Fruit fly (Drosophila melanogaster): Measurements from ENCODE around the gene erm.

DNA sequence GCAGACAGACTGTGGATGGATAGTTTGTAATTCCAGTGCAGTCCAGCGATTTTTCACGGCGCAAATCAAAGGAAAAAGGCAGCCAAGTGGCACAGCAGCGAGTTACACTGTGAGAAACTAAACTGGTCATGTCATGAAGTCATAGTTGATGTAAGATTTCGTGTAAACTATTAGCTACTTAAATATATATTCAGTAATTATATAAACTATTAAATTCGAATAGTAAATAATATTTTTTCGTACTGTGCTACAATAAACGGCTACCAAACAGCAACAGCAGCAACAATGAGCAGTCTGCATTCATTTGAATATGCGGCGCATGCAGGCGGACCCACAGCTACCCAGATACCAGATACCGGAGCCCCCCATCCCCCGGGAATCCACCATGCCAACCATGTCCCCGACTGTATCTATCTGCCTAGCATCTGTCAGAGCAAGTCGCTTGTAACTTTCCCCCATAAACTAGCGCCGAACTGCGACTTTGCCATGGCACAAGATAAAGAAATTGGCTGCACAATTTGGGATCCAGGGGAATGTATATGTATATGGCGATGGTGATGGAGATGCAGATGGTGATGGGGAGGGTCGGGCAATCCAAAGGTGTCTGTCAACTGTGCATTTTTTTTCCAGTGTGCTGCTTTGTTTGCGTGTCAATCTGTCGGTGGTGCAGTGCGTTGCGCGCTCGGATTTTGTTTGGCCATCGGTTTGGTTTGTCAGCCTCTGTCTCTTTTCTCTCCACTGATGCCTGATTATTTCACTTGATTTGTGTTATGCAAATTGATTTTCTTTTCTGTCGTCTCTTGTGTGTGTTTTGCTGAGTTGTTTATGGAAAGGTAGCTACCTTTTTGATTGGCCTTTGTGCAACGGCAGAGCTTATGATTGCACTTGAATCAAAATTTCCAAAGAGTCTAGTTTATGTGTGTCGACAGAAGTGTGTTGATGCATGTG, 44.0 kb downstream of the erm start:
- TF ChIP-seq CG8478 (optimal IDR thresholded peaks at IDR 0.05) (no peak), CTCF (optimal IDR thresholded peaks at IDR 0.05) (no peak)
